Worm (Caenorhabditis elegans): ENCODE results near the gene ant-1.3.

- no peak for TF ChIP-seq ceh-28 (tag; optimal IDR thresholded peaks at IDR 0.05)
- TF ChIP-seq zag-1 (tag; optimal IDR thresholded peaks at IDR 0.05), result no peak
- TF ChIP-seq egl-27 (tag; optimal IDR thresholded peaks at IDR 0.05), result no peak
- TF ChIP-seq elt-3 (tag; optimal IDR thresholded peaks at IDR 0.05), result no peak
- TF ChIP-seq ama-1 (optimal IDR thresholded peaks at IDR 0.05), result peak; percentile 41
- no peak for TF ChIP-seq R02D3.7 (tag; optimal IDR thresholded peaks at IDR 0.05)
These were observed 38.0 kb downstream of the ant-1.3 start for ce11 chrIV:9671001-9671652.

Data from whole organism, L3 larva.